Fruit fly (Drosophila melanogaster) whole organism, embryonic: ENCODE measurements around the gene trus.
A peak's percentile ranks its signal among the peaks of the same experiment; 100 is the strongest.

Experiments used
- BEAF-32 ChIP-seq: fragments of 200-800 bp; sonication (Bioruptor generic); optimal IDR thresholded peaks from 3 replicates; lab custom pipeline; 2017; ENCODE audit warnings: missing biosample characterization, missing genetic modification characterization, mild to moderate bottlenecking, moderate library complexity, missing genetic modification reagents
- CG10147 ChIP-seq: fragments of 200-800 bp; sonication (Bioruptor generic); optimal IDR thresholded peaks from 2 replicates; lab custom pipeline; 2019; ENCODE audit warnings: missing biosample characterization, mild to moderate bottlenecking, missing genetic modification characterization, moderate library complexity
- CG10979 ChIP-seq: fragments of 200-800 bp; sonication (Bioruptor generic); optimal IDR thresholded peaks from 2 replicates; lab custom pipeline; 2018; ENCODE audit warnings: missing biosample characterization, mild to moderate bottlenecking, missing genetic modification characterization, moderate library complexity
- CG12659 ChIP-seq: fragments of 200-800 bp; sonication (Bioruptor generic); optimal IDR thresholded peaks from 3 replicates; lab custom pipeline; 2017; ENCODE audit warnings: mild to moderate bottlenecking, missing biosample characterization, missing genetic modification reagents, missing genetic modification characterization
- CG15514 ChIP-seq: fragments of 200-800 bp; sonication (Bioruptor generic); optimal IDR thresholded peaks from 3 replicates; lab custom pipeline; 2017; ENCODE audit warnings: missing biosample characterization, missing genetic modification characterization, mild to moderate bottlenecking, moderate library complexity, missing genetic modification reagents
- CG17186 ChIP-seq: fragments of 200-800 bp; sonication (Bioruptor generic); optimal IDR thresholded peaks from 3 replicates; lab custom pipeline; 2017; ENCODE audit warnings: missing biosample characterization, missing genetic modification reagents, missing genetic modification characterization
- CG2116 ChIP-seq: fragments of 200-800 bp; sonication (Bioruptor generic); optimal IDR thresholded peaks from 3 replicates; lab custom pipeline; 2018; ENCODE audit warnings: missing biosample characterization, mild to moderate bottlenecking, missing genetic modification characterization
- CG32532 ChIP-seq: fragments of 200-800 bp; sonication (Bioruptor generic); IDR thresholded peaks from 2 replicates; pipeline ENCODE4 v1.3.6; 2022; ENCODE audit warnings: missing biosample characterization, missing genetic modification characterization
- CG32772 ChIP-seq: fragments of 200-800 bp; sonication (Bioruptor generic); IDR thresholded peaks from 2 replicates; pipeline ENCODE4 v1.3.6; 2022; ENCODE audit warnings: missing biosample characterization, missing genetic modification characterization
- CG3995 ChIP-seq: fragments of 200-800 bp; sonication (Bioruptor generic); optimal IDR thresholded peaks from 3 replicates; lab custom pipeline; 2016; ENCODE audit warnings: missing biosample characterization, missing genetic modification characterization
- CG43689 ChIP-seq: fragments of 200-800 bp; sonication (Bioruptor generic); IDR thresholded peaks from 2 replicates; pipeline ENCODE4 v1.3.6; 2022; ENCODE audit warnings: missing biosample characterization, missing genetic modification characterization
- CG4820 ChIP-seq: fragments of 200-800 bp; sonication (Bioruptor generic); optimal IDR thresholded peaks from 3 replicates; lab custom pipeline; 2016; ENCODE audit warnings: missing biosample characterization, missing genetic modification characterization
- CG7987 ChIP-seq: fragments of 200-800 bp; sonication (Bioruptor generic); optimal IDR thresholded peaks from 2 replicates; lab custom pipeline; 2018; ENCODE audit warnings: missing biosample characterization, mild to moderate bottlenecking, missing genetic modification characterization, moderate library complexity
- CG8290 ChIP-seq, 3 experiments: fragments of 200-800 bp; sonication (Bioruptor generic); optimal IDR thresholded peaks; 2 replicates each; lab custom pipeline; 2016 to 2019; ENCODE audit warnings: missing biosample characterization in 3 of 3, missing genetic modification characterization in 3 of 3, mild to moderate bottlenecking in 2 of 3, moderate library complexity in 1 of 3
- CG8924 ChIP-seq: fragments of 200-800 bp; optimal IDR thresholded peaks from 3 replicates; lab custom pipeline; 2019; ENCODE audit warnings: missing biosample characterization, mild to moderate bottlenecking, missing genetic modification characterization, moderate library complexity
- CHES-1-like ChIP-seq: fragments of 200-800 bp; sonication (Bioruptor generic); optimal IDR thresholded peaks from 2 replicates; lab custom pipeline; 2016; ENCODE audit warnings: missing biosample characterization, missing genetic modification characterization
- CoRest ChIP-seq: fragments of 200-800 bp; sonication (Bioruptor generic); optimal IDR thresholded peaks from 3 replicates; lab custom pipeline; 2018; ENCODE audit warnings: missing biosample characterization, mild to moderate bottlenecking, missing genetic modification characterization, moderate library complexity
- Dek ChIP-seq: fragments of 200-800 bp; sonication (Bioruptor generic); optimal IDR thresholded peaks from 3 replicates; lab custom pipeline; 2019; ENCODE audit warnings: missing biosample characterization, mild to moderate bottlenecking, missing genetic modification characterization, moderate library complexity
- Dip2 ChIP-seq: fragments of 200-800 bp; sonication (Bioruptor generic); IDR thresholded peaks from 2 replicates; pipeline ENCODE4 v1.3.6; 2022; ENCODE audit warnings: missing biosample characterization, missing genetic modification characterization
- Dll ChIP-seq: fragments of 200-800 bp; sonication (Bioruptor generic); IDR thresholded peaks from 4 replicates; pipeline ENCODE4 v1.3.6; 2022; ENCODE audit warnings: missing biosample characterization, missing genetic modification characterization; ENCODE audit not compliant: partially characterized antibody
- Dp ChIP-seq: fragments of 200-800 bp; sonication (Bioruptor generic); optimal IDR thresholded peaks from 2 replicates; lab custom pipeline; 2018; ENCODE audit warnings: missing biosample characterization, mild to moderate bottlenecking, missing genetic modification characterization, moderate library complexity
- Dref ChIP-seq: fragments of 200-800 bp; sonication (Bioruptor generic); IDR thresholded peaks from 2 replicates; pipeline ENCODE4 v1.3.6; 2022; ENCODE audit warnings: missing biosample characterization, missing genetic modification characterization
- E2f2 ChIP-seq: fragments of 200-800 bp; sonication (Bioruptor generic); IDR thresholded peaks from 2 replicates; pipeline ENCODE4 v1.3.6; 2022; ENCODE audit warnings: missing biosample characterization, missing genetic modification characterization
- Ets97D ChIP-seq: fragments of 200-800 bp; sonication (Bioruptor generic); optimal IDR thresholded peaks from 3 replicates; lab custom pipeline; 2016; ENCODE audit warnings: missing biosample characterization, missing genetic modification characterization
- HLHmδ ChIP-seq: fragments of 200-800 bp; sonication (Bioruptor generic); optimal IDR thresholded peaks from 2 replicates; lab custom pipeline; 2018; ENCODE audit warnings: missing biosample characterization, mild to moderate bottlenecking, missing genetic modification characterization, moderate library complexity
- Lpt ChIP-seq: fragments of >200 bp; optimal IDR thresholded peaks from 2 replicates; lab custom pipeline; 2018; ENCODE audit warnings: missing biosample characterization, missing genetic modification characterization
- Med ChIP-seq: fragments of 200-800 bp; sonication (Bioruptor generic); peaks from one replicate; lab custom pipeline; 2016; ENCODE audit warnings: missing biosample characterization, missing genetic modification characterization, mild to moderate bottlenecking, inconsistent platforms, moderate library complexity
- Myb ChIP-seq: fragments of 200-800 bp; sonication (Bioruptor generic); optimal IDR thresholded peaks from 2 replicates; lab custom pipeline; 2016; ENCODE audit warnings: missing biosample characterization, missing genetic modification characterization
- Nf-YC ChIP-seq: fragments of 200-800 bp; optimal IDR thresholded peaks from 3 replicates; lab custom pipeline; 2019; ENCODE audit warnings: missing biosample characterization, mild to moderate bottlenecking, missing genetic modification characterization, moderate library complexity
- NfI ChIP-seq: fragments of 200-800 bp; sonication (Bioruptor generic); optimal IDR thresholded peaks from 3 replicates; lab custom pipeline; 2018; ENCODE audit warnings: missing biosample characterization, mild to moderate bottlenecking, missing genetic modification characterization, moderate library complexity
- Sry-δ ChIP-seq: fragments of 200-800 bp; sonication (Bioruptor generic); optimal IDR thresholded peaks from 2 replicates; lab custom pipeline; 2016; ENCODE audit warnings: missing biosample characterization, missing genetic modification characterization
- Vsx1 ChIP-seq: fragments of 200-800 bp; sonication (Bioruptor generic); optimal IDR thresholded peaks from 2 replicates; lab custom pipeline; 2017; ENCODE audit warnings: missing biosample characterization, mild to moderate bottlenecking, missing genetic modification characterization, missing genetic modification reagents
- ato ChIP-seq: fragments of 200-800 bp; sonication (Bioruptor generic); IDR thresholded peaks from 2 replicates; pipeline ENCODE4 v1.3.6; 2022; ENCODE audit warnings: missing biosample characterization, missing genetic modification characterization; ENCODE audit not compliant: partially characterized antibody
- caup ChIP-seq: fragments of 200-800 bp; sonication (Bioruptor generic); optimal IDR thresholded peaks from 3 replicates; lab custom pipeline; 2017; ENCODE audit warnings: missing biosample characterization, mild to moderate bottlenecking, missing genetic modification characterization, moderate library complexity; ENCODE audit not compliant: severe bottlenecking
- exex ChIP-seq: fragments of 200-800 bp; sonication (Bioruptor generic); optimal IDR thresholded peaks from 4 replicates; lab custom pipeline; 2018; ENCODE audit warnings: missing biosample characterization, mild to moderate bottlenecking, missing genetic modification characterization, moderate library complexity
- grau ChIP-seq: fragments of 200-800 bp; optimal IDR thresholded peaks from 3 replicates; lab custom pipeline; 2019; ENCODE audit warnings: missing biosample characterization, mild to moderate bottlenecking, missing genetic modification characterization, moderate library complexity
- hbn ChIP-seq: fragments of 200-800 bp; sonication (Bioruptor generic); IDR thresholded peaks from 2 replicates; pipeline ENCODE4 v1.3.6; 2022; ENCODE audit warnings: missing biosample characterization, missing genetic modification characterization; ENCODE audit not compliant: partially characterized antibody
- insv ChIP-seq, 2 experiments: fragments of 200-800 bp; sonication (Bioruptor generic); optimal IDR thresholded peaks; 3 replicates each; lab custom pipeline; 2016 to 2018; ENCODE audit warnings: missing biosample characterization in 2 of 2, missing genetic modification characterization in 2 of 2
- jing ChIP-seq: fragments of 200-800 bp; sonication (Bioruptor generic); optimal IDR thresholded peaks from 2 replicates; lab custom pipeline; 2018; ENCODE audit warnings: missing biosample characterization, mild to moderate bottlenecking, missing genetic modification characterization
- lbe ChIP-seq: fragments of 200-800 bp; sonication (Bioruptor generic); optimal IDR thresholded peaks from 2 replicates; lab custom pipeline; 2016; ENCODE audit warnings: missing biosample characterization, mild to moderate bottlenecking, missing genetic modification characterization
- lov ChIP-seq, 2 experiments: fragments of 200-800 bp in 1 of 2; fragments of >200 bp in 1 of 2; sonication (Bioruptor generic) in 1 of 2; IDR thresholded peaks in 1 of 2; optimal IDR thresholded peaks in 1 of 2; 2 replicates in 1 of 2; 3 replicates in 1 of 2; pipeline versions ENCODE4 v1.3.6 to Lab custom; 2017 to 2022; ENCODE audit warnings: missing biosample characterization in 1 of 2, missing genetic modification characterization in 1 of 2
- nerfin-1 ChIP-seq: fragments of 200-800 bp; sonication (Bioruptor generic); optimal IDR thresholded peaks from 3 replicates; lab custom pipeline; 2019; ENCODE audit warnings: missing biosample characterization, mild to moderate bottlenecking, missing genetic modification characterization, moderate library complexity
- nerfin-2 ChIP-seq: fragments of 200-800 bp; sonication (Bioruptor generic); IDR thresholded peaks from 2 replicates; pipeline ENCODE4 v1.3.6; 2022; ENCODE audit warnings: missing biosample characterization, missing genetic modification characterization; ENCODE audit not compliant: partially characterized antibody
- sd ChIP-seq: fragments of 200-800 bp; sonication (Bioruptor generic); optimal IDR thresholded peaks from 3 replicates; lab custom pipeline; 2018; ENCODE audit warnings: missing biosample characterization, mild to moderate bottlenecking, missing genetic modification characterization, moderate library complexity
- sim ChIP-seq: fragments of 200-800 bp; sonication (Bioruptor generic); IDR thresholded peaks from 2 replicates; pipeline ENCODE4 v1.3.6; 2022; ENCODE audit warnings: missing biosample characterization, missing genetic modification characterization
- stc ChIP-seq: fragments of 200-800 bp; sonication (Bioruptor generic); IDR thresholded peaks from 2 replicates; pipeline ENCODE4 v1.3.6; 2022; ENCODE audit warnings: missing biosample characterization, missing genetic modification characterization
- tll ChIP-seq, 2 experiments: fragments of 200-800 bp in 1 of 2; fragments of >200 bp in 1 of 2; sonication (Bioruptor generic) in 1 of 2; optimal IDR thresholded peaks; 2 replicates each; lab custom pipeline; 2017 to 2019; ENCODE audit warnings: missing biosample characterization in 2 of 2, missing genetic modification characterization in 2 of 2, mild to moderate bottlenecking in 1 of 2, moderate library complexity in 1 of 2
- usp ChIP-seq: fragments of >200 bp; optimal IDR thresholded peaks from 2 replicates; lab custom pipeline; 2017; ENCODE audit warnings: missing biosample characterization, missing genetic modification characterization

Gene trus

dm6 chr3R:12408160-12408559 is 48.2 kb upstream of the trus start, which contains the start of gene CG5196 (continued):
- no peak for TF ChIP-seq Dip2 (GFP tag; lab: Robert Waterston, UW)
- peak; percentile 33 for TF ChIP-seq nerfin-1 (tag; lab: Kevin White, UChicago)
- peak; percentile 34 for TF ChIP-seq Ets97D (GFP tag; lab: Kevin White, UChicago)
- TF ChIP-seq CG15514 (GFP tag; lab: Kevin White, UChicago): peak; percentile 99
- TF ChIP-seq Nf-YC (tag; lab: Kevin White, UChicago): peak; percentile 31
- TF ChIP-seq insv (GFP tag; optimal IDR thresholded peaks at IDR 0.05; lab: Kevin White, UChicago): peak in 1 of 2 experiments; percentile 53
- peak; percentile 49 for TF ChIP-seq HLHmδ (GFP tag; lab: Kevin White, UChicago)
- TF ChIP-seq Dref (GFP tag; lab: Robert Waterston, UW): peak; percentile 93
- TF ChIP-seq CHES-1-like (GFP tag; lab: Kevin White, UChicago): peak; percentile 40
- TF ChIP-seq CG32772 (GFP tag; lab: Robert Waterston, UW): no peak
- peak; percentile 31 for TF ChIP-seq Vsx1 (GFP tag; lab: Kevin White, UChicago)
- no peak for TF ChIP-seq lov (optimal IDR thresholded peaks at IDR 0.05; lab: Kevin White, UChicago)
- TF ChIP-seq lov (GFP tag; IDR thresholded peaks at IDR 0.05; lab: Robert Waterston, UW): 0 out of 3 replicates have a peak, but pooled peaks have one; percentile 16
- peak; percentile 17 for TF ChIP-seq CG8924 (tag; lab: Kevin White, UChicago)
- peak; percentile 25 for TF ChIP-seq CG7987 (GFP tag; lab: Kevin White, UChicago)
- TF ChIP-seq CG4820: peak; percentile 17
- peak; percentile 15 for TF ChIP-seq Myb (GFP tag; lab: Kevin White, UChicago)
- peak; percentile 78 for TF ChIP-seq CG3995 (GFP tag; lab: Kevin White, UChicago)
- no peak for TF ChIP-seq tll (GFP tag; optimal IDR thresholded peaks at IDR 0.05; lab: Kevin White, UChicago)
- peak; percentile 49 for TF ChIP-seq CG17186 (GFP tag; lab: Kevin White, UChicago)
- peak; percentile 17; the same call in 1 of the 2 replicates for TF ChIP-seq hbn
- no peak for TF ChIP-seq Lpt (GFP tag; lab: Kevin White, UChicago)
- TF ChIP-seq CG10147 (GFP tag; lab: Kevin White, UChicago): peak; percentile 13
- TF ChIP-seq stc (GFP tag; lab: Robert Waterston, UW): 0 out of 2 replicates have a peak, but pooled peaks have one; percentile 25
- TF ChIP-seq jing (GFP tag; lab: Kevin White, UChicago): no peak
- peak; percentile 18 for TF ChIP-seq caup (GFP tag; lab: Kevin White, UChicago)
- peak; percentile 80 for TF ChIP-seq Dp (GFP tag; lab: Kevin White, UChicago)
- peak; percentile 43 for TF ChIP-seq Dek (tag; lab: Kevin White, UChicago)
- TF ChIP-seq CG32532 (GFP tag; lab: Robert Waterston, UW): no peak
- TF ChIP-seq grau: peak; percentile 31
- peak; percentile 11 for TF ChIP-seq CG10979
- peak; percentile 58; the same call in 1 of the 2 replicates for TF ChIP-seq nerfin-2 (GFP tag; lab: Robert Waterston, UW)
- peak; percentile 73 for TF ChIP-seq BEAF-32 (GFP tag; lab: Kevin White, UChicago)
- TF ChIP-seq Med (GFP tag; lab: Kevin White, UChicago): peak; percentile 49
- TF ChIP-seq sim (GFP tag; lab: Robert Waterston, UW): no peak
- no peak for TF ChIP-seq CG43689 (GFP tag; lab: Robert Waterston, UW)
- TF ChIP-seq CG8290 (GFP tag; optimal IDR thresholded peaks at IDR 0.05; lab: Kevin White, UChicago): no peak
- TF ChIP-seq CG8290 (tag; optimal IDR thresholded peaks at IDR 0.05; lab: Kevin White, UChicago): no peak
- peak; percentile 78 for TF ChIP-seq CG12659 (GFP tag; lab: Kevin White, UChicago)
- TF ChIP-seq usp (GFP tag; lab: Kevin White, UChicago): no peak
- TF ChIP-seq NfI: peak; percentile 30
- TF ChIP-seq CG2116 (GFP tag; lab: Kevin White, UChicago): peak; percentile 73
- TF ChIP-seq E2f2 (GFP tag; lab: Robert Waterston, UW): peak; percentile 87
- peak; percentile 66 for TF ChIP-seq lbe (GFP tag; lab: Kevin White, UChicago)
- peak; percentile 64 for TF ChIP-seq exex (tag; lab: Kevin White, UChicago)
- peak; percentile 56 for TF ChIP-seq Sry-δ (GFP tag; lab: Kevin White, UChicago)
- TF ChIP-seq CoRest (tag; lab: Kevin White, UChicago): peak; percentile 5
- peak; percentile 57; the same call in 1 of the 2 replicates for TF ChIP-seq ato
- TF ChIP-seq Dll (GFP tag; lab: Robert Waterston, UW): peak; percentile 64
- peak; percentile 30 for TF ChIP-seq sd
